Fruit fly (Drosophila melanogaster) whole organism, embryonic: Measurements from ENCODE around the gene Sec3.

Experiments
- ATbp ChIP-seq: fragments of 200-800 bp; sonication (Bioruptor generic); optimal IDR thresholded peaks from 2 replicates; lab custom pipeline; 2017; ENCODE audit warnings: missing biosample characterization, mild to moderate bottlenecking, missing genetic modification characterization, missing genetic modification reagents
- Bteb2 ChIP-seq: fragments of 200-800 bp; sonication (Bioruptor generic); optimal IDR thresholded peaks from 2 replicates; lab custom pipeline; 2016; ENCODE audit warnings: missing biosample characterization, missing genetic modification characterization
- CG10366 ChIP-seq: fragments of 200-800 bp; sonication (Bioruptor generic); IDR thresholded peaks from 2 replicates; pipeline ENCODE4 v1.3.6; 2022; ENCODE audit warnings: missing biosample characterization, missing genetic modification characterization
- CG10959 ChIP-seq: fragments of 200-800 bp; sonication (Bioruptor generic); IDR thresholded peaks from 2 replicates; pipeline ENCODE4 v1.3.6; 2022; ENCODE audit warnings: missing biosample characterization, missing genetic modification characterization
- CG11723 ChIP-seq: fragments of 200-800 bp; sonication (Bioruptor generic); optimal IDR thresholded peaks from 2 replicates; lab custom pipeline; 2017; ENCODE audit warnings: missing biosample characterization, mild to moderate bottlenecking, missing genetic modification characterization
- CG13894 ChIP-seq: fragments of 200-800 bp; sonication (Bioruptor generic); optimal IDR thresholded peaks from 3 replicates; lab custom pipeline; 2018; ENCODE audit warnings: missing biosample characterization, mild to moderate bottlenecking, missing genetic modification characterization, moderate library complexity
- CG15011 ChIP-seq: fragments of 200-800 bp; sonication (Bioruptor generic); optimal IDR thresholded peaks from 3 replicates; lab custom pipeline; 2018; ENCODE audit warnings: missing biosample characterization, mild to moderate bottlenecking, missing genetic modification characterization
- CG15269 ChIP-seq: fragments of 200-800 bp; sonication (Bioruptor generic); optimal IDR thresholded peaks from 2 replicates; lab custom pipeline; 2018; ENCODE audit warnings: missing biosample characterization, mild to moderate bottlenecking, missing genetic modification characterization, moderate library complexity
- CG15479 ChIP-seq: fragments of 200-800 bp; sonication (Bioruptor generic); optimal IDR thresholded peaks from 3 replicates; lab custom pipeline; 2019; ENCODE audit warnings: missing biosample characterization, mild to moderate bottlenecking, missing genetic modification characterization, moderate library complexity
- CG16863 ChIP-seq: fragments of 200-800 bp; sonication (Bioruptor generic); optimal IDR thresholded peaks from 3 replicates; lab custom pipeline; 2016; ENCODE audit warnings: missing biosample characterization, missing genetic modification characterization
- CG17568 ChIP-seq: fragments of 200-800 bp; sonication (Bioruptor generic); optimal IDR thresholded peaks from 2 replicates; lab custom pipeline; 2018; ENCODE audit warnings: missing biosample characterization, mild to moderate bottlenecking, missing genetic modification characterization, moderate library complexity
- CG3281 ChIP-seq: fragments of 200-800 bp; sonication (Bioruptor generic); optimal IDR thresholded peaks from 3 replicates; lab custom pipeline; 2017; ENCODE audit warnings: missing biosample characterization, mild to moderate bottlenecking, missing genetic modification characterization
- CG34422 ChIP-seq: fragments of 200-800 bp; sonication (Bioruptor generic); IDR thresholded peaks from 3 replicates; pipeline ENCODE4 v1.3.6; 2022; ENCODE audit warnings: missing biosample characterization, missing genetic modification characterization
- CG3995 ChIP-seq: fragments of 200-800 bp; sonication (Bioruptor generic); optimal IDR thresholded peaks from 3 replicates; lab custom pipeline; 2016; ENCODE audit warnings: missing biosample characterization, missing genetic modification characterization
- CG42726 ChIP-seq: fragments of 200-800 bp; sonication (Bioruptor generic); IDR thresholded peaks from 2 replicates; pipeline ENCODE4 v1.3.6; 2022; ENCODE audit warnings: missing biosample characterization, missing genetic modification characterization; ENCODE audit not compliant: partially characterized antibody
- CG4360 ChIP-seq: fragments of 200-800 bp; sonication (Bioruptor generic); IDR thresholded peaks from 2 replicates; pipeline ENCODE4 v1.3.6; 2022; ENCODE audit warnings: missing biosample characterization, missing genetic modification characterization
- CG7839 ChIP-seq: fragments of 200-800 bp; sonication (Bioruptor generic); optimal IDR thresholded peaks from 3 replicates; lab custom pipeline; 2018; ENCODE audit warnings: missing biosample characterization, mild to moderate bottlenecking, missing genetic modification characterization, moderate library complexity
- CG7987 ChIP-seq: fragments of 200-800 bp; sonication (Bioruptor generic); optimal IDR thresholded peaks from 2 replicates; lab custom pipeline; 2018; ENCODE audit warnings: missing biosample characterization, mild to moderate bottlenecking, missing genetic modification characterization, moderate library complexity
- CG8924 ChIP-seq: fragments of 200-800 bp; optimal IDR thresholded peaks from 3 replicates; lab custom pipeline; 2019; ENCODE audit warnings: missing biosample characterization, mild to moderate bottlenecking, missing genetic modification characterization, moderate library complexity
- CG9932 ChIP-seq: fragments of 200-800 bp; sonication (Bioruptor generic); IDR thresholded peaks from 2 replicates; pipeline ENCODE4 v1.3.6; 2022; ENCODE audit warnings: missing biosample characterization, missing genetic modification characterization
- CTCF ChIP-seq: fragments of 200-800 bp; sonication (Bioruptor generic); optimal IDR thresholded peaks from 2 replicates; lab custom pipeline; 2017; ENCODE audit warnings: missing biosample characterization, mild to moderate bottlenecking, missing genetic modification characterization, moderate library complexity
- H15 ChIP-seq: fragments of 200-800 bp; sonication (Bioruptor generic); IDR thresholded peaks from 3 replicates; pipeline ENCODE4 v1.3.6; 2022; ENCODE audit warnings: missing biosample characterization, missing genetic modification characterization
- Hmr ChIP-seq: fragments of 200-800 bp; sonication (Bioruptor generic); optimal IDR thresholded peaks from 3 replicates; lab custom pipeline; 2017; ENCODE audit warnings: mild to moderate bottlenecking, missing biosample characterization, missing genetic modification reagents, missing genetic modification characterization
- MESR4 ChIP-seq: fragments of 200-800 bp; sonication (Bioruptor generic); optimal IDR thresholded peaks from 2 replicates; lab custom pipeline; 2018; ENCODE audit warnings: missing biosample characterization, mild to moderate bottlenecking, missing genetic modification characterization, moderate library complexity
- Mrtf ChIP-seq: fragments of 200-800 bp; sonication (Bioruptor generic); IDR thresholded peaks from 3 replicates; pipeline ENCODE4 v1.3.6; 2022; ENCODE audit warnings: missing biosample characterization, missing genetic modification characterization
- Neu2 ChIP-seq: fragments of 200-800 bp; sonication (Bioruptor generic); optimal IDR thresholded peaks from 3 replicates; lab custom pipeline; 2016; ENCODE audit warnings: missing biosample characterization, missing genetic modification characterization, borderline replicate concordance
- Ptx1 ChIP-seq: fragments of 200-800 bp; sonication (Bioruptor generic); IDR thresholded peaks from 2 replicates; pipeline ENCODE4 v1.3.6; 2022; ENCODE audit warnings: missing biosample characterization, missing genetic modification characterization
- Rfx ChIP-seq: fragments of 200-800 bp; sonication (Bioruptor generic); IDR thresholded peaks from 2 replicates; pipeline ENCODE4 v1.3.6; 2022; ENCODE audit warnings: missing biosample characterization, missing genetic modification characterization
- Sry-δ ChIP-seq: fragments of 200-800 bp; sonication (Bioruptor generic); optimal IDR thresholded peaks from 2 replicates; lab custom pipeline; 2016; ENCODE audit warnings: missing biosample characterization, missing genetic modification characterization
- Taf1 ChIP-seq: fragments of 200-800 bp; sonication (Bioruptor generic); IDR thresholded peaks from 2 replicates; pipeline ENCODE4 v1.3.6; 2022; ENCODE audit warnings: missing biosample characterization, missing genetic modification characterization
- bcd ChIP-seq: fragments of 200-800 bp; sonication (Bioruptor generic); optimal IDR thresholded peaks from 2 replicates; lab custom pipeline; 2017; ENCODE audit warnings: missing biosample characterization, mild to moderate bottlenecking, missing genetic modification characterization
- btn ChIP-seq: fragments of 200-800 bp; sonication (Bioruptor generic); optimal IDR thresholded peaks from 2 replicates; lab custom pipeline; 2016; ENCODE audit warnings: missing biosample characterization, missing genetic modification characterization
- cato ChIP-seq: fragments of 200-800 bp; sonication (Bioruptor generic); optimal IDR thresholded peaks from 2 replicates; lab custom pipeline; 2016; ENCODE audit warnings: missing biosample characterization, missing genetic modification characterization, borderline replicate concordance
- cg ChIP-seq: fragments of 200-800 bp; sonication (Bioruptor generic); optimal IDR thresholded peaks from 3 replicates; lab custom pipeline; 2019; ENCODE audit warnings: missing biosample characterization, mild to moderate bottlenecking, missing genetic modification characterization, moderate library complexity
- chn ChIP-seq: fragments of 200-800 bp; sonication (Bioruptor generic); optimal IDR thresholded peaks from 2 replicates; lab custom pipeline; 2016; ENCODE audit warnings: missing biosample characterization, missing genetic modification characterization
- cwo ChIP-seq: fragments of 200-800 bp; sonication (Bioruptor generic); optimal IDR thresholded peaks from 3 replicates; lab custom pipeline; 2017; ENCODE audit warnings: missing biosample characterization, missing genetic modification characterization, mild to moderate bottlenecking, moderate library complexity, missing genetic modification reagents
- disco-r ChIP-seq: fragments of 200-800 bp; sonication (Bioruptor generic); optimal IDR thresholded peaks from 2 replicates; lab custom pipeline; 2016; ENCODE audit warnings: missing biosample characterization, missing genetic modification characterization
- eyg ChIP-seq: fragments of 200-800 bp; sonication (Bioruptor generic); optimal IDR thresholded peaks from 3 replicates; lab custom pipeline; 2016; ENCODE audit warnings: missing biosample characterization, missing genetic modification characterization
- fd102C ChIP-seq: fragments of 200-800 bp; sonication (Bioruptor generic); optimal IDR thresholded peaks from 2 replicates; lab custom pipeline; 2018; ENCODE audit warnings: missing biosample characterization, mild to moderate bottlenecking, missing genetic modification characterization, moderate library complexity
- nmo ChIP-seq: fragments of 200-800 bp; sonication (Bioruptor generic); optimal IDR thresholded peaks from 2 replicates; lab custom pipeline; 2018; ENCODE audit warnings: missing biosample characterization, mild to moderate bottlenecking, missing genetic modification characterization, moderate library complexity
- nom ChIP-seq: fragments of 200-800 bp; sonication (Bioruptor generic); optimal IDR thresholded peaks from 2 replicates; lab custom pipeline; 2017; ENCODE audit warnings: missing biosample characterization, missing genetic modification characterization, mild to moderate bottlenecking, moderate library complexity, missing genetic modification reagents
- onecut ChIP-seq: fragments of 200-800 bp; sonication (Bioruptor generic); IDR thresholded peaks from 2 replicates; pipeline ENCODE4 v1.3.6; 2022; ENCODE audit warnings: missing biosample characterization, missing genetic modification characterization
- phol ChIP-seq: fragments of 200-800 bp; sonication (Bioruptor generic); optimal IDR thresholded peaks from 3 replicates; lab custom pipeline; 2018; ENCODE audit warnings: missing biosample characterization, mild to moderate bottlenecking, missing genetic modification characterization, moderate library complexity
- prd ChIP-seq, 3 experiments: fragments of >200 bp in 2 of 3; fragments of 200-800 bp in 1 of 3; sonication (Bioruptor generic) in 1 of 3; optimal IDR thresholded peaks in 2 of 3; IDR thresholded peaks in 1 of 3; 2 replicates in 2 of 3; 3 replicates in 1 of 3; pipeline versions ENCODE4 v1.3.6 to Lab custom; 2017 to 2022; ENCODE audit warnings: missing biosample characterization in 1 of 3, missing genetic modification characterization in 1 of 3
- ranshi ChIP-seq: fragments of 200-800 bp; sonication (Bioruptor generic); IDR thresholded peaks from 2 replicates; pipeline ENCODE4 v1.3.6; 2022; ENCODE audit warnings: missing biosample characterization, missing genetic modification characterization
- sens-2 ChIP-seq: fragments of 200-800 bp; sonication (Bioruptor generic); IDR thresholded peaks from 2 replicates; pipeline ENCODE4 v1.3.6; 2022; ENCODE audit warnings: missing biosample characterization, missing genetic modification characterization
- sima ChIP-seq: fragments of 200-800 bp; sonication (Bioruptor generic); optimal IDR thresholded peaks from 2 replicates; lab custom pipeline; 2016; ENCODE audit warnings: missing biosample characterization, missing genetic modification characterization
- slou ChIP-seq: fragments of 200-800 bp; sonication (Bioruptor generic); optimal IDR thresholded peaks from 3 replicates; lab custom pipeline; 2016; ENCODE audit warnings: missing biosample characterization, missing genetic modification characterization
- so ChIP-seq: fragments of 200-800 bp; sonication (Bioruptor generic); IDR thresholded peaks from 3 replicates; pipeline ENCODE4 v1.3.6; 2022; ENCODE audit warnings: missing biosample characterization, missing genetic modification characterization
- vvl ChIP-seq: fragments of 200-800 bp; sonication (Bioruptor generic); IDR thresholded peaks from 2 replicates; pipeline ENCODE4 v1.3.6; 2022; ENCODE audit warnings: missing biosample characterization, missing genetic modification characterization
- z ChIP-seq: fragments of 200-800 bp; sonication (Bioruptor generic); IDR thresholded peaks from 3 replicates; pipeline ENCODE4 v1.3.6; 2022; ENCODE audit warnings: missing biosample characterization, missing genetic modification characterization

Gene Sec3

dm6 chr3L:17447881-17448280 is 22.9 kb upstream of the Sec3 start (continued):
- TF ChIP-seq CG3281 (peak; percentile 45), cato (no peak), Hmr (peak; percentile 70), Mrtf (GFP tag; lab: Robert Waterston, UW) (no peak), CG10959 (no peak), btn (GFP tag; lab: Kevin White, UChicago) (no peak), CG7987 (GFP tag; lab: Kevin White, UChicago) (no peak), vvl (GFP tag; lab: Robert Waterston, UW) (peak; percentile 33; the same call in 1 of the 2 replicates), Rfx (GFP tag; lab: Robert Waterston, UW) (0 out of 2 replicates have a peak, but pooled peaks have one; percentile 17), MESR4 (GFP tag; lab: Kevin White, UChicago) (no peak), slou (no peak), phol (tag; lab: Kevin White, UChicago) (peak; percentile 17), Sry-δ (GFP tag; lab: Kevin White, UChicago) (no peak), Ptx1 (GFP tag; lab: Robert Waterston, UW) (peak; percentile 47; the same call in 1 of the 2 replicates), Taf1 (no peak), CG13894 (tag; lab: Kevin White, UChicago) (no peak), sens-2 (no peak), CG11723 (GFP tag; lab: Kevin White, UChicago) (no peak), CG7839 (tag; lab: Kevin White, UChicago) (peak; percentile 58), CTCF (GFP tag; lab: Kevin White, UChicago) (no peak), ranshi (GFP tag; lab: Robert Waterston, UW) (no peak), CG17568 (GFP tag; lab: Kevin White, UChicago) (no peak), bcd (peak; percentile 36), CG8924 (peak; percentile 36), CG15269 (tag; lab: Kevin White, UChicago) (peak; percentile 17), CG34422 (GFP tag; lab: Robert Waterston, UW) (no peak), onecut (GFP tag; lab: Robert Waterston, UW) (no peak), fd102C (GFP tag; lab: Kevin White, UChicago) (no peak), z (GFP tag; lab: Robert Waterston, UW) (no peak), CG15479 (GFP tag; lab: Kevin White, UChicago) (no peak), CG16863 (no peak), nom (GFP tag; lab: Kevin White, UChicago) (no peak), prd (optimal IDR thresholded peaks at IDR 0.05; lab: Kevin White, UChicago) (no peak), prd (GFP tag; IDR thresholded peaks at IDR 0.05; lab: Robert Waterston, UW) (0 out of 3 replicates have a peak, but pooled peaks have one; percentile 36), nmo (GFP tag; lab: Kevin White, UChicago) (peak; percentile 19), CG9932 (GFP tag; lab: Robert Waterston, UW) (no peak), CG15011 (peak; percentile 9), ATbp (GFP tag; lab: Kevin White, UChicago) (peak; percentile 17), sima (no peak), chn (GFP tag; lab: Kevin White, UChicago) (no peak), so (GFP tag; lab: Robert Waterston, UW) (0 out of 3 replicates have a peak, but pooled peaks have one; percentile 12), CG3995 (GFP tag; lab: Kevin White, UChicago) (no peak), CG4360 (no peak), CG10366 (GFP tag; lab: Robert Waterston, UW) (no peak), H15 (GFP tag; lab: Robert Waterston, UW) (no peak), cg (GFP tag; lab: Kevin White, UChicago) (no peak), CG42726 (GFP tag; lab: Robert Waterston, UW) (no peak), Neu2 (GFP tag; lab: Kevin White, UChicago) (no peak), eyg (GFP tag; lab: Kevin White, UChicago) (no peak), cwo (GFP tag; lab: Kevin White, UChicago) (peak; percentile 43), disco-r (GFP tag; lab: Kevin White, UChicago) (no peak), Bteb2 (no peak)
